Fruit fly (Drosophila melanogaster) whole organism, embryonic: ENCODE measurements around the gene CG11596.
A peak's percentile ranks its signal among the peaks of the same experiment; 100 is the strongest.

Source experiments
- Abd-B ChIP-seq: fragments of 200-800 bp; sonication (Bioruptor generic); optimal IDR thresholded peaks from 2 replicates; lab custom pipeline; 2018; ENCODE audit warnings: missing biosample characterization, mild to moderate bottlenecking, missing genetic modification characterization, moderate library complexity
- Atf6 ChIP-seq: fragments of 200-800 bp; sonication (Bioruptor generic); IDR thresholded peaks from 2 replicates; pipeline ENCODE4 v1.3.6; 2022; ENCODE audit warnings: missing biosample characterization, missing genetic modification characterization
- CG11456 ChIP-seq: fragments of 200-800 bp; sonication (Bioruptor generic); IDR thresholded peaks from 3 replicates; pipeline ENCODE4 v1.3.6; 2022; ENCODE audit warnings: missing biosample characterization, missing genetic modification characterization
- CG11695 ChIP-seq: fragments of 200-800 bp; sonication (Bioruptor generic); IDR thresholded peaks from 3 replicates; pipeline ENCODE4 v1.3.6; 2022; ENCODE audit warnings: missing biosample characterization, missing genetic modification characterization
- CG11696 ChIP-seq: fragments of 200-800 bp; sonication (Bioruptor generic); IDR thresholded peaks from 2 replicates; pipeline ENCODE4 v1.3.6; 2022; ENCODE audit warnings: missing biosample characterization, missing genetic modification characterization
- CG13123 ChIP-seq: fragments of 200-800 bp; sonication (Bioruptor generic); optimal IDR thresholded peaks from 2 replicates; lab custom pipeline; 2016; ENCODE audit warnings: missing biosample characterization, missing genetic modification characterization
- CG1529 ChIP-seq: fragments of 200-800 bp; sonication (Bioruptor generic); optimal IDR thresholded peaks from 3 replicates; lab custom pipeline; 2018; ENCODE audit warnings: missing biosample characterization, missing genetic modification characterization
- CG15479 ChIP-seq: fragments of 200-800 bp; sonication (Bioruptor generic); optimal IDR thresholded peaks from 3 replicates; lab custom pipeline; 2019; ENCODE audit warnings: missing biosample characterization, mild to moderate bottlenecking, missing genetic modification characterization, moderate library complexity
- CG1647 ChIP-seq: fragments of 200-800 bp; sonication (Bioruptor generic); optimal IDR thresholded peaks from 3 replicates; lab custom pipeline; 2016; ENCODE audit warnings: missing biosample characterization, missing genetic modification characterization
- CG17612 ChIP-seq: fragments of 200-800 bp; sonication (Bioruptor generic); IDR thresholded peaks from 2 replicates; pipeline ENCODE4 v1.3.6; 2022; ENCODE audit warnings: missing biosample characterization, missing genetic modification characterization
- CG2678 ChIP-seq: fragments of 200-800 bp; sonication (Bioruptor generic); optimal IDR thresholded peaks from 3 replicates; lab custom pipeline; 2019; ENCODE audit warnings: missing biosample characterization, mild to moderate bottlenecking, missing genetic modification characterization, moderate library complexity
- CG30020 ChIP-seq: fragments of 200-800 bp; optimal IDR thresholded peaks from 2 replicates; lab custom pipeline; 2019; ENCODE audit warnings: missing biosample characterization, mild to moderate bottlenecking, missing genetic modification characterization, moderate library complexity
- CG34224 ChIP-seq: fragments of 200-800 bp; sonication (Bioruptor generic); IDR thresholded peaks from 3 replicates; pipeline ENCODE4 v1.3.6; 2022; ENCODE audit warnings: missing biosample characterization, missing genetic modification characterization; ENCODE audit not compliant: partially characterized antibody
- CG43689 ChIP-seq: fragments of 200-800 bp; sonication (Bioruptor generic); IDR thresholded peaks from 2 replicates; pipeline ENCODE4 v1.3.6; 2022; ENCODE audit warnings: missing biosample characterization, missing genetic modification characterization
- CG4820 ChIP-seq: fragments of 200-800 bp; sonication (Bioruptor generic); optimal IDR thresholded peaks from 3 replicates; lab custom pipeline; 2016; ENCODE audit warnings: missing biosample characterization, missing genetic modification characterization
- CG7271 ChIP-seq: fragments of 200-800 bp; sonication (Bioruptor generic); optimal IDR thresholded peaks from 2 replicates; lab custom pipeline; 2018; ENCODE audit warnings: missing biosample characterization, mild to moderate bottlenecking, missing genetic modification characterization, moderate library complexity
- CG8924 ChIP-seq: fragments of 200-800 bp; optimal IDR thresholded peaks from 3 replicates; lab custom pipeline; 2019; ENCODE audit warnings: missing biosample characterization, mild to moderate bottlenecking, missing genetic modification characterization, moderate library complexity
- CkIIα-i1 ChIP-seq: fragments of 200-800 bp; sonication (Bioruptor generic); IDR thresholded peaks from 2 replicates; pipeline ENCODE4 v1.3.6; 2022; ENCODE audit warnings: missing biosample characterization, missing genetic modification characterization
- Dref ChIP-seq: fragments of 200-800 bp; sonication (Bioruptor generic); IDR thresholded peaks from 2 replicates; pipeline ENCODE4 v1.3.6; 2022; ENCODE audit warnings: missing biosample characterization, missing genetic modification characterization
- Elba2 ChIP-seq: fragments of 200-800 bp; sonication (Bioruptor generic); optimal IDR thresholded peaks from 3 replicates; lab custom pipeline; 2016; ENCODE audit warnings: missing biosample characterization, missing genetic modification characterization
- Fer3 ChIP-seq: fragments of 200-800 bp; sonication (Bioruptor generic); optimal IDR thresholded peaks from 2 replicates; lab custom pipeline; 2018; ENCODE audit warnings: missing biosample characterization, mild to moderate bottlenecking, missing genetic modification characterization, moderate library complexity
- H2.0 ChIP-seq: fragments of 200-800 bp; sonication (Bioruptor generic); IDR thresholded peaks from 2 replicates; pipeline ENCODE4 v1.3.6; 2022; ENCODE audit warnings: missing biosample characterization, missing genetic modification characterization
- Hey ChIP-seq: fragments of 200-800 bp; sonication (Bioruptor generic); optimal IDR thresholded peaks from 3 replicates; lab custom pipeline; 2018; ENCODE audit warnings: missing biosample characterization, mild to moderate bottlenecking, missing genetic modification characterization
- HmgD ChIP-seq: fragments of 200-800 bp; sonication (Bioruptor generic); optimal IDR thresholded peaks from 3 replicates; lab custom pipeline; 2016; ENCODE audit warnings: missing biosample characterization, missing genetic modification characterization
- Hmx ChIP-seq: fragments of 200-800 bp; sonication (Bioruptor generic); optimal IDR thresholded peaks from 2 replicates; lab custom pipeline; 2016; ENCODE audit warnings: missing biosample characterization, missing genetic modification characterization
- Hr39 ChIP-seq: fragments of >200 bp; optimal IDR thresholded peaks from 2 replicates; lab custom pipeline; 2017
- Lim3 ChIP-seq: fragments of 200-800 bp; sonication (Bioruptor generic); IDR thresholded peaks from 2 replicates; pipeline ENCODE4 v1.3.6; 2022; ENCODE audit warnings: missing biosample characterization, missing genetic modification characterization
- MBD-R2 ChIP-seq: fragments of 200-800 bp; sonication (Bioruptor generic); IDR thresholded peaks from 2 replicates; pipeline ENCODE4 v1.3.6; 2022; ENCODE audit warnings: missing biosample characterization, missing genetic modification characterization
- Ptx1 ChIP-seq: fragments of 200-800 bp; sonication (Bioruptor generic); IDR thresholded peaks from 2 replicates; pipeline ENCODE4 v1.3.6; 2022; ENCODE audit warnings: missing biosample characterization, missing genetic modification characterization
- Xbp1 ChIP-seq: fragments of 200-800 bp; sonication (Bioruptor generic); optimal IDR thresholded peaks from 3 replicates; lab custom pipeline; 2016; ENCODE audit warnings: missing biosample characterization, mild to moderate bottlenecking, missing genetic modification characterization
- Xrp1 ChIP-seq: fragments of 200-800 bp; sonication (Bioruptor generic); IDR thresholded peaks from 2 replicates; pipeline ENCODE4 v1.3.6; 2022; ENCODE audit warnings: missing biosample characterization, missing genetic modification characterization
- ato ChIP-seq: fragments of 200-800 bp; sonication (Bioruptor generic); IDR thresholded peaks from 2 replicates; pipeline ENCODE4 v1.3.6; 2022; ENCODE audit warnings: missing biosample characterization, missing genetic modification characterization; ENCODE audit not compliant: partially characterized antibody
- bcd ChIP-seq: fragments of 200-800 bp; sonication (Bioruptor generic); optimal IDR thresholded peaks from 2 replicates; lab custom pipeline; 2017; ENCODE audit warnings: missing biosample characterization, mild to moderate bottlenecking, missing genetic modification characterization
- crp ChIP-seq, 2 experiments: fragments of 200-800 bp; sonication (Bioruptor generic); optimal IDR thresholded peaks; 2 replicates in 1 of 2; 3 replicates in 1 of 2; lab custom pipeline; 2017; ENCODE audit warnings: missing biosample characterization in 2 of 2, missing genetic modification characterization in 2 of 2, mild to moderate bottlenecking in 1 of 2, moderate library complexity in 1 of 2
- esg ChIP-seq: fragments of 200-800 bp; sonication (Bioruptor generic); conservative IDR thresholded peaks from 2 replicates; pipeline ENCODE4 v1.3.6; 2022; ENCODE audit warnings: missing biosample characterization, missing genetic modification characterization
- gcm2 ChIP-seq: fragments of 200-800 bp; sonication (Bioruptor generic); optimal IDR thresholded peaks from 2 replicates; lab custom pipeline; 2016; ENCODE audit warnings: missing biosample characterization, missing genetic modification characterization
- gem ChIP-seq: fragments of 200-800 bp; sonication (Bioruptor generic); optimal IDR thresholded peaks from 2 replicates; lab custom pipeline; 2019; ENCODE audit warnings: missing biosample characterization, mild to moderate bottlenecking, missing genetic modification characterization, moderate library complexity
- gfzf ChIP-seq: fragments of 200-800 bp; sonication (Bioruptor generic); optimal IDR thresholded peaks from 2 replicates; lab custom pipeline; 2016; ENCODE audit warnings: missing biosample characterization, mild to moderate bottlenecking, missing genetic modification characterization, moderate library complexity
- hkb ChIP-seq, 2 experiments: fragments of 200-800 bp in 1 of 2; fragments of >200 bp in 1 of 2; sonication (Bioruptor generic) in 1 of 2; IDR thresholded peaks in 1 of 2; optimal IDR thresholded peaks in 1 of 2; 2 replicates each; pipeline versions ENCODE4 v1.3.6 to Lab custom; 2017 to 2022; ENCODE audit warnings: missing biosample characterization in 1 of 2, missing genetic modification characterization in 1 of 2
- ind ChIP-seq: fragments of 200-800 bp; sonication (Bioruptor generic); optimal IDR thresholded peaks from 3 replicates; lab custom pipeline; 2016; ENCODE audit warnings: missing biosample characterization, missing genetic modification characterization
- jumu ChIP-seq: fragments of 200-800 bp; sonication (Bioruptor generic); optimal IDR thresholded peaks from 3 replicates; lab custom pipeline; 2016; ENCODE audit warnings: missing biosample characterization, missing genetic modification characterization
- knrl ChIP-seq: fragments of 200-800 bp; sonication (Bioruptor generic); IDR thresholded peaks from 3 replicates; pipeline ENCODE4 v1.3.6; 2022; ENCODE audit warnings: missing biosample characterization, missing genetic modification characterization; ENCODE audit not compliant: partially characterized antibody
- maf-S ChIP-seq: fragments of 200-800 bp; sonication (Bioruptor generic); optimal IDR thresholded peaks from 2 replicates; lab custom pipeline; 2016; ENCODE audit warnings: missing biosample characterization, missing genetic modification characterization
- org-1 ChIP-seq: fragments of 200-800 bp; sonication (Bioruptor generic); optimal IDR thresholded peaks from 2 replicates; lab custom pipeline; 2017; ENCODE audit warnings: missing biosample characterization, missing genetic modification characterization
- row ChIP-seq: fragments of 200-800 bp; sonication (Bioruptor generic); IDR thresholded peaks from 3 replicates; pipeline ENCODE4 v1.3.6; 2022; ENCODE audit warnings: missing biosample characterization, missing genetic modification characterization
- twi ChIP-seq: fragments of 200-800 bp; optimal IDR thresholded peaks from 2 replicates; lab custom pipeline; 2019; ENCODE audit warnings: missing biosample characterization, mild to moderate bottlenecking, missing genetic modification characterization, moderate library complexity
- wdn ChIP-seq: fragments of 200-800 bp; sonication (Bioruptor generic); IDR thresholded peaks from 2 replicates; pipeline ENCODE4 v1.3.6; 2022; ENCODE audit warnings: missing biosample characterization, missing genetic modification characterization
- yki ChIP-seq: fragments of >200 bp; optimal IDR thresholded peaks from 3 replicates; lab custom pipeline; 2018
- zen2 ChIP-seq: fragments of 200-800 bp; sonication (Bioruptor generic); IDR thresholded peaks from 3 replicates; pipeline ENCODE4 v1.3.6; 2022; ENCODE audit warnings: missing biosample characterization, missing genetic modification characterization; ENCODE audit not compliant: partially characterized antibody

The CG11596 gene

dm6 chrX:1943337-1944244, 16.1 kb downstream of the CG11596 start (continued):
- no peak for TF ChIP-seq Hey (tag; lab: Kevin White, UChicago)
- TF ChIP-seq Xrp1 (GFP tag; lab: Robert Waterston, UW): peak; percentile 65
- peak; percentile 44 for TF ChIP-seq maf-S (GFP tag; lab: Kevin White, UChicago)
- no peak for TF ChIP-seq Elba2 (GFP tag; lab: Kevin White, UChicago)
- peak; percentile 65 for TF ChIP-seq ind (GFP tag; lab: Kevin White, UChicago)
- no peak for TF ChIP-seq CG43689 (GFP tag; lab: Robert Waterston, UW)
- TF ChIP-seq Hmx (GFP tag; lab: Kevin White, UChicago): peak; percentile 48
- no peak for TF ChIP-seq CG11456 (GFP tag; lab: Robert Waterston, UW)
- peak; percentile 68 for TF ChIP-seq Xbp1 (GFP tag; lab: Kevin White, UChicago)
- no peak for TF ChIP-seq gcm2 (GFP tag; lab: Kevin White, UChicago)
- no peak for TF ChIP-seq gfzf (GFP tag; lab: Kevin White, UChicago)
- no peak for TF ChIP-seq CG1647 (GFP tag; lab: Kevin White, UChicago)
- peak; percentile 74 for TF ChIP-seq CG1529
- no peak for TF ChIP-seq CG7271
- peak; percentile 43; the same call in 1 of the 2 replicates for TF ChIP-seq wdn (GFP tag; lab: Robert Waterston, UW)
- TF ChIP-seq CG8924 (tag; lab: Kevin White, UChicago): peak; percentile 82
- TF ChIP-seq yki: peak; percentile 63
- no peak; the same call in 1 of the 2 replicates for TF ChIP-seq Atf6
- TF ChIP-seq Fer3 (tag; lab: Kevin White, UChicago): peak; percentile 41
- peak; percentile 7; the same call in 1 of the 2 replicates for TF ChIP-seq H2.0
- peak; percentile 43 for TF ChIP-seq esg (GFP tag; lab: Robert Waterston, UW)
- TF ChIP-seq org-1: peak; percentile 72
- TF ChIP-seq row (GFP tag; lab: Robert Waterston, UW): peak; percentile 72
- peak; percentile 89 for TF ChIP-seq gem (tag; lab: Kevin White, UChicago)
- TF ChIP-seq hkb (optimal IDR thresholded peaks at IDR 0.05; lab: Kevin White, UChicago): no peak
- TF ChIP-seq hkb (GFP tag; IDR thresholded peaks at IDR 0.05; lab: Robert Waterston, UW): peak; percentile 61
- no peak for TF ChIP-seq CG15479 (GFP tag; lab: Kevin White, UChicago)
- TF ChIP-seq MBD-R2 (GFP tag; lab: Robert Waterston, UW): no peak
- no peak for TF ChIP-seq HmgD (GFP tag; lab: Kevin White, UChicago)
- 0 out of 2 replicates have a peak, but pooled peaks have one; percentile 17 for TF ChIP-seq CG17612 (GFP tag; lab: Robert Waterston, UW)
- TF ChIP-seq Hr39: no peak
- no peak for TF ChIP-seq CG34224 (GFP tag; lab: Robert Waterston, UW)
- TF ChIP-seq ato: no peak
- peak; percentile 86 for TF ChIP-seq CG2678 (tag; lab: Kevin White, UChicago)
- TF ChIP-seq CG4820: peak; percentile 57
- TF ChIP-seq knrl (GFP tag; lab: Robert Waterston, UW): no peak
- TF ChIP-seq Ptx1 (GFP tag; lab: Robert Waterston, UW): peak; percentile 58
- no peak for TF ChIP-seq CkIIα-i1 (GFP tag; lab: Robert Waterston, UW)
- 0 out of 3 replicates have a peak, but pooled peaks have one; percentile 24 for TF ChIP-seq CG11695
- TF ChIP-seq CG11696 (GFP tag; lab: Robert Waterston, UW): no peak
- TF ChIP-seq CG13123 (GFP tag; lab: Kevin White, UChicago): peak; percentile 3
- 0 out of 3 replicates have a peak, but pooled peaks have one; percentile 32 for TF ChIP-seq zen2
- peak; percentile 9 for TF ChIP-seq CG30020 (tag; lab: Kevin White, UChicago)
- TF ChIP-seq jumu: peak; percentile 29
- no peak for TF ChIP-seq Lim3 (GFP tag; lab: Robert Waterston, UW)
- TF ChIP-seq crp (GFP tag; optimal IDR thresholded peaks at IDR 0.05; lab: Kevin White, UChicago): peak in 1 of 2 experiments; percentile 38
- peak; percentile 82 for TF ChIP-seq bcd (GFP tag; lab: Kevin White, UChicago)
- peak; percentile 53 for TF ChIP-seq twi (tag; lab: Kevin White, UChicago)
- no peak for TF ChIP-seq Dref (GFP tag; lab: Robert Waterston, UW)
- TF ChIP-seq Abd-B: peak; percentile 76
